Fruit fly (Drosophila melanogaster) whole organism, embryonic: ENCODE data around the gene Usp1.

Source experiments
- Asciz ChIP-seq: fragments of 200-800 bp; sonication (Bioruptor generic); optimal IDR thresholded peaks from 2 replicates; lab custom pipeline; 2017; ENCODE audit warnings: missing biosample characterization, mild to moderate bottlenecking, missing genetic modification characterization, missing genetic modification reagents
- B-H1 ChIP-seq: fragments of 200-800 bp; sonication (Bioruptor generic); IDR thresholded peaks from 3 replicates; pipeline ENCODE4 v1.3.6; 2022; ENCODE audit warnings: missing biosample characterization, missing genetic modification characterization
- Bgb ChIP-seq: fragments of 200-800 bp; sonication (Bioruptor generic); IDR thresholded peaks from 2 replicates; pipeline ENCODE4 v1.3.6; 2022; ENCODE audit warnings: missing biosample characterization, missing genetic modification characterization; ENCODE audit not compliant: partially characterized antibody
- Blimp-1 ChIP-seq: fragments of 200-800 bp; sonication (Bioruptor generic); optimal IDR thresholded peaks from 3 replicates; lab custom pipeline; 2018; ENCODE audit warnings: missing biosample characterization, missing genetic modification characterization, mild to moderate bottlenecking, moderate library complexity, missing genetic modification reagents
- CG10959 ChIP-seq: fragments of 200-800 bp; sonication (Bioruptor generic); IDR thresholded peaks from 2 replicates; pipeline ENCODE4 v1.3.6; 2022; ENCODE audit warnings: missing biosample characterization, missing genetic modification characterization
- CG11560 ChIP-seq: fragments of 200-800 bp; sonication (Bioruptor generic); IDR thresholded peaks from 3 replicates; pipeline ENCODE4 v1.3.6; 2022; ENCODE audit warnings: missing biosample characterization, missing genetic modification characterization
- CG11696 ChIP-seq: fragments of 200-800 bp; sonication (Bioruptor generic); IDR thresholded peaks from 2 replicates; pipeline ENCODE4 v1.3.6; 2022; ENCODE audit warnings: missing biosample characterization, missing genetic modification characterization
- CG11723 ChIP-seq: fragments of 200-800 bp; sonication (Bioruptor generic); optimal IDR thresholded peaks from 2 replicates; lab custom pipeline; 2017; ENCODE audit warnings: missing biosample characterization, mild to moderate bottlenecking, missing genetic modification characterization
- CG12104 ChIP-seq: fragments of 200-800 bp; sonication (Bioruptor generic); optimal IDR thresholded peaks from 3 replicates; lab custom pipeline; 2016; ENCODE audit warnings: missing biosample characterization, missing genetic modification characterization
- CG13123 ChIP-seq: fragments of 200-800 bp; sonication (Bioruptor generic); optimal IDR thresholded peaks from 2 replicates; lab custom pipeline; 2016; ENCODE audit warnings: missing biosample characterization, missing genetic modification characterization
- CG15479 ChIP-seq: fragments of 200-800 bp; sonication (Bioruptor generic); optimal IDR thresholded peaks from 3 replicates; lab custom pipeline; 2019; ENCODE audit warnings: missing biosample characterization, mild to moderate bottlenecking, missing genetic modification characterization, moderate library complexity
- CG17568 ChIP-seq: fragments of 200-800 bp; sonication (Bioruptor generic); optimal IDR thresholded peaks from 2 replicates; lab custom pipeline; 2018; ENCODE audit warnings: missing biosample characterization, mild to moderate bottlenecking, missing genetic modification characterization, moderate library complexity
- CG2120 ChIP-seq: fragments of 200-800 bp; sonication (Bioruptor generic); optimal IDR thresholded peaks from 3 replicates; lab custom pipeline; 2016; ENCODE audit warnings: missing biosample characterization, missing genetic modification characterization
- CG30403 ChIP-seq: fragments of 200-800 bp; sonication (Bioruptor generic); optimal IDR thresholded peaks from 3 replicates; lab custom pipeline; 2016; ENCODE audit warnings: missing biosample characterization, missing genetic modification characterization
- CG32532 ChIP-seq: fragments of 200-800 bp; sonication (Bioruptor generic); IDR thresholded peaks from 2 replicates; pipeline ENCODE4 v1.3.6; 2022; ENCODE audit warnings: missing biosample characterization, missing genetic modification characterization
- CG3281 ChIP-seq: fragments of 200-800 bp; sonication (Bioruptor generic); optimal IDR thresholded peaks from 3 replicates; lab custom pipeline; 2017; ENCODE audit warnings: missing biosample characterization, mild to moderate bottlenecking, missing genetic modification characterization
- CG4404 ChIP-seq: fragments of 200-800 bp; sonication (Bioruptor generic); IDR thresholded peaks from 2 replicates; pipeline ENCODE4 v1.3.6; 2022; ENCODE audit warnings: missing biosample characterization, missing genetic modification characterization
- CG5180 ChIP-seq: fragments of 200-800 bp; sonication (Bioruptor generic); optimal IDR thresholded peaks from 3 replicates; lab custom pipeline; 2017; ENCODE audit warnings: missing biosample characterization, missing genetic modification characterization, mild to moderate bottlenecking, moderate library complexity, missing genetic modification reagents
- CG6689 ChIP-seq: fragments of 200-800 bp; sonication (Bioruptor generic); IDR thresholded peaks from 2 replicates; pipeline ENCODE4 v1.3.6; 2022; ENCODE audit warnings: missing biosample characterization, missing genetic modification characterization
- CG6854 ChIP-seq: fragments of 200-800 bp; sonication (Bioruptor generic); optimal IDR thresholded peaks from 3 replicates; lab custom pipeline; 2017; ENCODE audit warnings: missing biosample characterization, mild to moderate bottlenecking, missing genetic modification characterization
- CG7372 ChIP-seq: fragments of 200-800 bp; sonication (Bioruptor generic); IDR thresholded peaks from 2 replicates; pipeline ENCODE4 v1.3.6; 2022; ENCODE audit warnings: missing biosample characterization, missing genetic modification characterization
- CG8765 ChIP-seq: fragments of 200-800 bp; sonication (Bioruptor generic); IDR thresholded peaks from 2 replicates; pipeline ENCODE4 v1.3.6; 2022; ENCODE audit warnings: missing biosample characterization, missing genetic modification characterization
- CG8924 ChIP-seq: fragments of 200-800 bp; optimal IDR thresholded peaks from 3 replicates; lab custom pipeline; 2019; ENCODE audit warnings: missing biosample characterization, mild to moderate bottlenecking, missing genetic modification characterization, moderate library complexity
- CG8944 ChIP-seq: fragments of 200-800 bp; sonication (Bioruptor generic); optimal IDR thresholded peaks from 3 replicates; lab custom pipeline; 2016; ENCODE audit warnings: missing biosample characterization, missing genetic modification characterization
- CG9727 ChIP-seq: fragments of 200-800 bp; sonication (Bioruptor generic); optimal IDR thresholded peaks from 3 replicates; lab custom pipeline; 2017; ENCODE audit warnings: missing biosample characterization, mild to moderate bottlenecking, missing genetic modification characterization
- D ChIP-seq, 2 experiments: fragments of 200-800 bp in 1 of 2; fragments of >200 bp in 1 of 2; sonication (Bioruptor generic) in 1 of 2; optimal IDR thresholded peaks; 2 replicates in 1 of 2; 3 replicates in 1 of 2; lab custom pipeline; 2017; ENCODE audit warnings: mild to moderate bottlenecking in 1 of 2, missing biosample characterization in 1 of 2, missing genetic modification characterization in 1 of 2, missing genetic modification reagents in 1 of 2
- Deaf1 ChIP-seq: fragments of 200-800 bp; optimal IDR thresholded peaks from 3 replicates; lab custom pipeline; 2019; ENCODE audit warnings: missing biosample characterization, mild to moderate bottlenecking, missing genetic modification characterization, moderate library complexity
- Ets65A ChIP-seq: fragments of 200-800 bp; sonication (Bioruptor generic); peaks from one replicate; lab custom pipeline; 2016; ENCODE audit warnings: missing biosample characterization, missing genetic modification characterization
- Hmr ChIP-seq: fragments of 200-800 bp; sonication (Bioruptor generic); optimal IDR thresholded peaks from 3 replicates; lab custom pipeline; 2017; ENCODE audit warnings: mild to moderate bottlenecking, missing biosample characterization, missing genetic modification reagents, missing genetic modification characterization
- Lhr ChIP-seq: fragments of 200-800 bp; sonication (Bioruptor generic); optimal IDR thresholded peaks from 3 replicates; lab custom pipeline; 2017; ENCODE audit warnings: mild to moderate bottlenecking, missing biosample characterization, missing genetic modification reagents, missing genetic modification characterization
- Mrtf ChIP-seq: fragments of 200-800 bp; sonication (Bioruptor generic); IDR thresholded peaks from 3 replicates; pipeline ENCODE4 v1.3.6; 2022; ENCODE audit warnings: missing biosample characterization, missing genetic modification characterization
- Rfx ChIP-seq: fragments of 200-800 bp; sonication (Bioruptor generic); IDR thresholded peaks from 2 replicates; pipeline ENCODE4 v1.3.6; 2022; ENCODE audit warnings: missing biosample characterization, missing genetic modification characterization
- Rx ChIP-seq: fragments of 200-800 bp; sonication (Bioruptor generic); IDR thresholded peaks from 2 replicates; pipeline ENCODE4 v1.3.6; 2022; ENCODE audit warnings: missing biosample characterization, missing genetic modification characterization
- Stat92E ChIP-seq, 3 experiments: fragments of >200 bp in 2 of 3; fragments of 200-800 bp in 1 of 3; sonication (Bioruptor generic) in 1 of 3; optimal IDR thresholded peaks; 2 replicates each; lab custom pipeline; 2017 to 2019; ENCODE audit warnings: missing biosample characterization in 3 of 3, missing genetic modification characterization in 3 of 3, mild to moderate bottlenecking in 1 of 3, moderate library complexity in 1 of 3
- Xbp1 ChIP-seq: fragments of 200-800 bp; sonication (Bioruptor generic); optimal IDR thresholded peaks from 3 replicates; lab custom pipeline; 2016; ENCODE audit warnings: missing biosample characterization, mild to moderate bottlenecking, missing genetic modification characterization
- chif ChIP-seq, 2 experiments: fragments of 200-800 bp; sonication (Bioruptor generic); optimal IDR thresholded peaks; 3 replicates each; lab custom pipeline; 2016; ENCODE audit warnings: missing biosample characterization in 2 of 2, missing genetic modification characterization in 2 of 2
- en ChIP-seq: fragments of 200-800 bp; sonication (Bioruptor generic); optimal IDR thresholded peaks from 2 replicates; lab custom pipeline; 2016; ENCODE audit warnings: missing biosample characterization, missing genetic modification characterization
- esg ChIP-seq: fragments of 200-800 bp; sonication (Bioruptor generic); conservative IDR thresholded peaks from 2 replicates; pipeline ENCODE4 v1.3.6; 2022; ENCODE audit warnings: missing biosample characterization, missing genetic modification characterization
- gsb ChIP-seq: fragments of 200-800 bp; sonication (Bioruptor generic); IDR thresholded peaks from 2 replicates; pipeline ENCODE4 v1.3.6; 2022; ENCODE audit warnings: missing biosample characterization, missing genetic modification characterization
- hbn ChIP-seq: fragments of 200-800 bp; sonication (Bioruptor generic); IDR thresholded peaks from 2 replicates; pipeline ENCODE4 v1.3.6; 2022; ENCODE audit warnings: missing biosample characterization, missing genetic modification characterization; ENCODE audit not compliant: partially characterized antibody
- ken ChIP-seq: fragments of 200-800 bp; sonication (Bioruptor generic); IDR thresholded peaks from 3 replicates; pipeline ENCODE4 v1.3.6; 2022; ENCODE audit warnings: missing biosample characterization, missing genetic modification characterization
- klu ChIP-seq: fragments of 200-800 bp; sonication (Bioruptor generic); IDR thresholded peaks from 2 replicates; pipeline ENCODE4 v1.3.6; 2022; ENCODE audit warnings: missing biosample characterization, missing genetic modification characterization
- knrl ChIP-seq: fragments of 200-800 bp; sonication (Bioruptor generic); IDR thresholded peaks from 3 replicates; pipeline ENCODE4 v1.3.6; 2022; ENCODE audit warnings: missing biosample characterization, missing genetic modification characterization; ENCODE audit not compliant: partially characterized antibody
- luna ChIP-seq: fragments of 200-800 bp; sonication (Bioruptor generic); optimal IDR thresholded peaks from 2 replicates; lab custom pipeline; 2016; ENCODE audit warnings: missing biosample characterization, missing genetic modification characterization
- odd ChIP-seq: fragments of 200-800 bp; sonication (Bioruptor generic); optimal IDR thresholded peaks from 2 replicates; lab custom pipeline; 2017; ENCODE audit warnings: missing biosample characterization, mild to moderate bottlenecking, missing genetic modification characterization
- onecut ChIP-seq: fragments of 200-800 bp; sonication (Bioruptor generic); IDR thresholded peaks from 2 replicates; pipeline ENCODE4 v1.3.6; 2022; ENCODE audit warnings: missing biosample characterization, missing genetic modification characterization
- prd ChIP-seq, 3 experiments: fragments of >200 bp in 2 of 3; fragments of 200-800 bp in 1 of 3; sonication (Bioruptor generic) in 1 of 3; optimal IDR thresholded peaks in 2 of 3; IDR thresholded peaks in 1 of 3; 2 replicates in 2 of 3; 3 replicates in 1 of 3; pipeline versions ENCODE4 v1.3.6 to Lab custom; 2017 to 2022; ENCODE audit warnings: missing biosample characterization in 1 of 3, missing genetic modification characterization in 1 of 3
- repo ChIP-seq: fragments of 200-800 bp; sonication (Bioruptor generic); optimal IDR thresholded peaks from 2 replicates; lab custom pipeline; 2016; ENCODE audit warnings: missing biosample characterization, missing genetic modification characterization

Usp1 gene

DNA sequence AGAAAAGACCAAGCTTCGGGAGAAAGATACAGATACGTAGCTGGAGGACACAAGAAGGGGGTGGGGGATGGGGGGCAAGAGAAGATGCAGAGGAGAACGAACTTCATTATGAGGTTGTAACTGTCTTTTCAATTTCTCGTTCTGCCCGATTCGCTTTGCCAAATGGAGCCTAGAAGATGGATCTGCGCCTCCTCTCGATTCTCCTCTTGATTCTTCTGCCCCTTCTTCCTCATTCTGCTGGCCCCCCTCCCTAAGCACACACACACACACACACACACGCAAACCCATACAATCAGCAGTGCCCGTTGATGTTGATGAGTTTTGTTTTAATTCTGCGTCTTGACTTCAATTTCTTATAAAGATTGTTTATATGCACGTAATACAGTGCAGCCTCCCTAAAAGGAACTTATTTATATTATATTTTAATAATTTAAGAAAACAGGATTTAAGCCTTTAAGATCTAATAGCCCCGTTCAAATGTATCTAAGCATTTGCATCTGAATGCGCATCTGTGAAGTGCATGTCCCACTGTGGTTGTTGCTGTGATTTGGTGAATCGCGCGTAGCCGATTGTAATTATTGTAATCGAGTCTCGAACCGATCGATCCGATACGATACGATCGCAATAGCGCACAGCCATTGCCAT lies 21.8 kb upstream of the Usp1 start (continued):
- TF ChIP-seq en (no peak), CG10959 (GFP tag; lab: Robert Waterston, UW) (peak; percentile 32; the same call in 1 of the 2 replicates), repo (GFP tag; lab: Kevin White, UChicago) (no peak), CG9727 (GFP tag; lab: Kevin White, UChicago) (peak; percentile 9), CG7372 (peak; percentile 31; the same call in 1 of the 2 replicates), onecut (peak; percentile 76), CG11696 (peak; percentile 58), Rx (peak; percentile 41; the same call in 1 of the 2 replicates), CG2120 (peak; percentile 42), CG8944 (GFP tag; lab: Kevin White, UChicago) (no peak), chif (GFP tag; optimal IDR thresholded peaks at IDR 0.05; lab: Kevin White, UChicago) (no peak), CG11723 (GFP tag; lab: Kevin White, UChicago) (peak; percentile 24), CG4404 (no peak), Xbp1 (GFP tag; lab: Kevin White, UChicago) (peak; percentile 65), Deaf1 (peak; percentile 58), esg (peak; percentile 79), hbn (GFP tag; lab: Robert Waterston, UW) (no peak), klu (GFP tag; lab: Robert Waterston, UW) (0 out of 2 replicates have a peak, but pooled peaks have one; percentile 50), Rfx (peak; percentile 82), CG8924 (tag; lab: Kevin White, UChicago) (peak; percentile 65), CG32532 (GFP tag; lab: Robert Waterston, UW) (peak; percentile 61), Asciz (GFP tag; lab: Kevin White, UChicago) (peak; percentile 29), CG5180 (peak; percentile 24), gsb (GFP tag; lab: Robert Waterston, UW) (0 out of 2 replicates have a peak, but pooled peaks have one; percentile 34), D (optimal IDR thresholded peaks at IDR 0.05; lab: Kevin White, UChicago) (no peak), D (GFP tag; optimal IDR thresholded peaks at IDR 0.05; lab: Kevin White, UChicago) (peak; percentile 44), odd (GFP tag; lab: Kevin White, UChicago) (peak; percentile 17), CG13123 (GFP tag; lab: Kevin White, UChicago) (no peak), CG8765 (GFP tag; lab: Robert Waterston, UW) (no peak), CG12104 (GFP tag; lab: Kevin White, UChicago) (no peak), Bgb (GFP tag; lab: Robert Waterston, UW) (no peak), CG17568 (GFP tag; lab: Kevin White, UChicago) (peak; percentile 23), CG6854 (peak; percentile 24), ken (GFP tag; lab: Robert Waterston, UW) (peak; percentile 69; the same call in 2 of the 3 replicates), CG11560 (tag; lab: Robert Waterston, UW) (peak; percentile 26; the same call in 1 of the 3 replicates), Mrtf (peak; percentile 78), Blimp-1 (peak; percentile 47), Lhr (no peak), CG6689 (GFP tag; lab: Robert Waterston, UW) (peak; percentile 62; the same call in 1 of the 2 replicates), CG30403 (GFP tag; lab: Kevin White, UChicago) (peak; percentile 33), Hmr (GFP tag; lab: Kevin White, UChicago) (peak; percentile 36), Ets65A (GFP tag; lab: Kevin White, UChicago) (peak; percentile 85), B-H1 (GFP tag; lab: Robert Waterston, UW) (peak; percentile 73), luna (GFP tag; lab: Kevin White, UChicago) (no peak), CG15479 (no peak), CG3281 (peak; percentile 59), Stat92E (GFP tag; optimal IDR thresholded peaks at IDR 0.05; lab: Kevin White, UChicago) (no peak), prd (optimal IDR thresholded peaks at IDR 0.05; lab: Kevin White, UChicago) (no peak), prd (GFP tag; IDR thresholded peaks at IDR 0.05; lab: Robert Waterston, UW) (peak; percentile 77), knrl (GFP tag; lab: Robert Waterston, UW) (no peak)
